Worm (Caenorhabditis elegans) whole organism, L2 larva: ENCODE measurements around the gene syx-4.

Source experiments
- C34F6.9 ChIP-seq: fragments of 150-350 bp; optimal IDR thresholded peaks from 2 replicates; lab custom pipeline; 2014; ENCODE audit warnings: missing biosample characterization, missing genetic modification characterization
- F13H6.1 ChIP-seq: sonication (generic microtip); optimal IDR thresholded peaks from 2 replicates; lab custom pipeline; 2016; ENCODE audit warnings: missing genetic modification characterization, missing compliant biosample characterization
- R02D3.7 ChIP-seq: fragments of 150-350 bp; optimal IDR thresholded peaks from 2 replicates; lab custom pipeline; 2014; ENCODE audit warnings: missing biosample characterization, missing genetic modification characterization
- Y55F3AM.14 ChIP-seq: fragments of 200-800 bp; sonication (Bioruptor generic); optimal IDR thresholded peaks from 2 replicates; lab custom pipeline; 2018; ENCODE audit warnings: mild to moderate bottlenecking, missing genetic modification characterization, missing compliant biosample characterization
- ZK546.5 ChIP-seq: sonication (generic microtip); optimal IDR thresholded peaks from 2 replicates; lab custom pipeline; 2017; ENCODE audit warnings: missing biosample characterization, missing genetic modification characterization
- alr-1 ChIP-seq: fragments of 150-350 bp; optimal IDR thresholded peaks from 2 replicates; lab custom pipeline; 2014; ENCODE audit warnings: missing biosample characterization, missing genetic modification characterization
- aly-2 ChIP-seq: fragments of 150-350 bp; optimal IDR thresholded peaks from 2 replicates; lab custom pipeline; 2014; ENCODE audit warnings: missing biosample characterization, missing genetic modification characterization
- ama-1 ChIP-seq: fragments of 150-350 bp; optimal IDR thresholded peaks from 2 replicates; lab custom pipeline; 2018; ENCODE audit warnings: inconsistent platforms
- blmp-1 ChIP-seq: sonication (generic microtip); optimal IDR thresholded peaks from 2 replicates; lab custom pipeline; 2017; ENCODE audit warnings: missing genetic modification characterization, mild to moderate bottlenecking, missing compliant biosample characterization, antibody characterized with exemption, moderate library complexity; ENCODE audit not compliant: insufficient read depth
- ceh-16 ChIP-seq: fragments of 150-350 bp; optimal IDR thresholded peaks from 2 replicates; lab custom pipeline; 2014; ENCODE audit warnings: missing biosample characterization, missing genetic modification characterization
- ceh-82 ChIP-seq: fragments of 150-350 bp; optimal IDR thresholded peaks from 2 replicates; lab custom pipeline; 2014; ENCODE audit warnings: missing biosample characterization, missing genetic modification characterization
- crh-2 ChIP-seq: sonication (generic microtip); optimal IDR thresholded peaks from 2 replicates; lab custom pipeline; 2017; ENCODE audit warnings: missing biosample characterization, missing genetic modification characterization
- dmd-4 ChIP-seq: sonication (generic microtip); optimal IDR thresholded peaks from 2 replicates; lab custom pipeline; 2017; ENCODE audit warnings: missing biosample characterization, missing genetic modification characterization
- egl-27 ChIP-seq: sonication (generic microtip); optimal IDR thresholded peaks from 3 replicates; lab custom pipeline; 2017; ENCODE audit warnings: missing biosample characterization, missing genetic modification reagents, missing genetic modification characterization
- elt-1 ChIP-seq: fragments of 150-350 bp; optimal IDR thresholded peaks from 2 replicates; lab custom pipeline; 2014; ENCODE audit warnings: missing biosample characterization, missing genetic modification characterization
- elt-3 ChIP-seq: sonication (generic microtip); optimal IDR thresholded peaks from 2 replicates; lab custom pipeline; 2017; ENCODE audit warnings: missing biosample characterization, missing genetic modification characterization
- fos-1 ChIP-seq: fragments of 150-350 bp; optimal IDR thresholded peaks from 2 replicates; lab custom pipeline; 2014; ENCODE audit warnings: missing biosample characterization, missing genetic modification characterization
- gmeb-1 ChIP-seq: fragments of 150-350 bp; optimal IDR thresholded peaks from 2 replicates; lab custom pipeline; 2014; ENCODE audit warnings: missing biosample characterization, missing genetic modification characterization
- lin-11 ChIP-seq: fragments of 150-350 bp; sonication (generic microtip); optimal IDR thresholded peaks from 2 replicates; lab custom pipeline; 2014; ENCODE audit warnings: missing biosample characterization, missing genetic modification characterization, inconsistent platforms, mixed read lengths
- lin-13 ChIP-seq: fragments of 150-350 bp; optimal IDR thresholded peaks from 2 replicates; lab custom pipeline; 2014; ENCODE audit warnings: missing biosample characterization, missing genetic modification reagents, missing genetic modification characterization
- lin-39 ChIP-seq: fragments of 150-350 bp; optimal IDR thresholded peaks from 2 replicates; lab custom pipeline; 2014; ENCODE audit warnings: missing biosample characterization, missing genetic modification reagents, missing genetic modification characterization
- lsy-2 ChIP-seq, 2 experiments: fragments of 150-350 bp in 1 of 2; sonication (generic microtip) in 1 of 2; optimal IDR thresholded peaks; 2 replicates each; lab custom pipeline; 2014 to 2017; ENCODE audit warnings: missing biosample characterization in 2 of 2, missing genetic modification characterization in 2 of 2
- mab-5 ChIP-seq: fragments of 150-350 bp; optimal IDR thresholded peaks from 2 replicates; lab custom pipeline; 2014; ENCODE audit warnings: missing biosample characterization, missing genetic modification characterization
- mbf-1 ChIP-seq: sonication (generic microtip); optimal IDR thresholded peaks from 2 replicates; lab custom pipeline; 2017; ENCODE audit warnings: missing biosample characterization, missing genetic modification characterization
- mdl-1 ChIP-seq, 2 experiments: fragments of 150-350 bp in 1 of 2; sonication (generic microtip) in 1 of 2; optimal IDR thresholded peaks; 2 replicates each; lab custom pipeline; 2017; ENCODE audit warnings: missing biosample characterization in 2 of 2, missing genetic modification characterization in 2 of 2
- nhr-10 ChIP-seq: sonication (generic microtip); optimal IDR thresholded peaks from 2 replicates; lab custom pipeline; 2017; ENCODE audit warnings: missing biosample characterization, missing genetic modification characterization
- nhr-11 ChIP-seq: fragments of 150-350 bp; optimal IDR thresholded peaks from 2 replicates; lab custom pipeline; 2014; ENCODE audit warnings: missing biosample characterization, missing genetic modification characterization
- nhr-12 ChIP-seq: fragments of 150-350 bp; optimal IDR thresholded peaks from 2 replicates; lab custom pipeline; 2014; ENCODE audit warnings: missing biosample characterization, missing genetic modification characterization
- nhr-129 ChIP-seq: fragments of 150-350 bp; optimal IDR thresholded peaks from 2 replicates; lab custom pipeline; 2014; ENCODE audit warnings: missing biosample characterization, missing genetic modification characterization
- nhr-21 ChIP-seq: fragments of 150-350 bp; optimal IDR thresholded peaks from 2 replicates; lab custom pipeline; 2014; ENCODE audit warnings: missing biosample characterization, missing genetic modification characterization
- nhr-23 ChIP-seq: fragments of 150-350 bp; optimal IDR thresholded peaks from 2 replicates; lab custom pipeline; 2014; ENCODE audit warnings: missing biosample characterization, missing genetic modification reagents, missing genetic modification characterization
- nhr-237 ChIP-seq: fragments of 150-350 bp; optimal IDR thresholded peaks from 2 replicates; lab custom pipeline; 2014; ENCODE audit warnings: missing biosample characterization, missing genetic modification characterization
- nhr-25 ChIP-seq: fragments of 150-350 bp; sonication (generic microtip); optimal IDR thresholded peaks from 3 replicates; lab custom pipeline; 2014; ENCODE audit warnings: missing biosample characterization, missing genetic modification characterization
- nhr-6 ChIP-seq: fragments of 150-350 bp; optimal IDR thresholded peaks from 2 replicates; lab custom pipeline; 2014; ENCODE audit warnings: missing biosample characterization, missing genetic modification characterization
- nhr-77 ChIP-seq: fragments of 150-350 bp; optimal IDR thresholded peaks from 2 replicates; lab custom pipeline; 2014; ENCODE audit warnings: missing biosample characterization, missing genetic modification characterization
- peb-1 ChIP-seq: fragments of 150-350 bp; optimal IDR thresholded peaks from 2 replicates; lab custom pipeline; 2014; ENCODE audit warnings: missing biosample characterization, missing genetic modification characterization
- sem-4 ChIP-seq: fragments of 150-350 bp; optimal IDR thresholded peaks from 2 replicates; lab custom pipeline; 2014; ENCODE audit warnings: missing biosample characterization, missing genetic modification reagents, missing genetic modification characterization
- skn-1 ChIP-seq: sonication (generic microtip); optimal IDR thresholded peaks from 2 replicates; lab custom pipeline; 2017; ENCODE audit warnings: missing biosample characterization, missing genetic modification characterization
- sma-3 ChIP-seq: sonication (generic microtip); optimal IDR thresholded peaks from 2 replicates; lab custom pipeline; 2016; ENCODE audit warnings: missing genetic modification reagents, missing genetic modification characterization, missing compliant biosample characterization
- sma-9 ChIP-seq, 2 experiments: fragments of 150-350 bp in 1 of 2; sonication (generic microtip) in 1 of 2; optimal IDR thresholded peaks; 2 replicates each; lab custom pipeline; 2014 to 2016; ENCODE audit warnings: missing genetic modification characterization in 2 of 2, mild to moderate bottlenecking in 1 of 2, missing biosample characterization in 1 of 2, missing compliant biosample characterization in 1 of 2, missing genetic modification reagents in 1 of 2, moderate library complexity in 1 of 2
- snpc-4 ChIP-seq: fragments of 150-350 bp; optimal IDR thresholded peaks from 2 replicates; lab custom pipeline; 2014; ENCODE audit warnings: missing biosample characterization, missing genetic modification characterization
- unc-39 ChIP-seq: fragments of 150-350 bp; optimal IDR thresholded peaks from 2 replicates; lab custom pipeline; 2014; ENCODE audit warnings: missing biosample characterization, missing genetic modification characterization
- unc-55 ChIP-seq: fragments of 150-350 bp; sonication (generic microtip); optimal IDR thresholded peaks from 3 replicates; lab custom pipeline; 2014; ENCODE audit warnings: missing biosample characterization, missing genetic modification reagents, missing genetic modification characterization
- unc-62 ChIP-seq: fragments of 150-350 bp; optimal IDR thresholded peaks from 2 replicates; lab custom pipeline; 2014; ENCODE audit warnings: missing biosample characterization, missing genetic modification reagents, missing genetic modification characterization
- zag-1 ChIP-seq: fragments of 150-350 bp; optimal IDR thresholded peaks from 2 replicates; lab custom pipeline; 2014; ENCODE audit warnings: missing biosample characterization, missing genetic modification characterization
- ztf-1 ChIP-seq: fragments of 200-800 bp; sonication (Bioruptor generic); conservative IDR thresholded peaks from 2 replicates; pipeline ENCODE4 v1.3.6; 2022; ENCODE audit warnings: missing genetic modification characterization, missing compliant biosample characterization
- ztf-11 ChIP-seq: sonication (generic microtip); optimal IDR thresholded peaks from 2 replicates; lab custom pipeline; 2017; ENCODE audit warnings: missing biosample characterization, missing genetic modification characterization
- ztf-4 ChIP-seq: fragments of 150-350 bp; optimal IDR thresholded peaks from 2 replicates; lab custom pipeline; 2014; ENCODE audit warnings: missing biosample characterization, missing genetic modification characterization

The syx-4 gene

ce11 chrIV:8432709-8433108 is 24.4 kb upstream of the syx-4 start, which contains the start of the genes T26A8.4 and pdtf-1:
TSS of gene T26A8.4 (minus strand) at chrIV:8432893.
TSS of gene pdtf-1 (plus strand) at chrIV:8433038.
- TF ChIP-seq nhr-6 (tag; lab: Kevin White, UChicago): peak; percentile 89
- TF ChIP-seq elt-1 (tag; lab: Kevin White, UChicago): no peak
- TF ChIP-seq Y55F3AM.14 (GFP tag; lab: Kevin White, UChicago): peak; percentile 83
- TF ChIP-seq nhr-77: peak; percentile 39
- peak; percentile 98 for TF ChIP-seq C34F6.9 (tag; lab: Kevin White, UChicago)
- peak; percentile 79 for TF ChIP-seq blmp-1 (tag; lab: Kevin White, UChicago)
- peak; percentile 71 for TF ChIP-seq nhr-10 (tag; lab: Kevin White, UChicago)
- no peak for TF ChIP-seq nhr-23 (tag; lab: Kevin White, UChicago)
- peak; percentile 88 for TF ChIP-seq gmeb-1 (tag; lab: Kevin White, UChicago)
- peak; percentile 88 for TF ChIP-seq F13H6.1 (tag; lab: Kevin White, UChicago)
- TF ChIP-seq alr-1 (tag; lab: Kevin White, UChicago): no peak
- TF ChIP-seq skn-1: no peak
- TF ChIP-seq mbf-1: no peak
- TF ChIP-seq egl-27 (tag; lab: Kevin White, UChicago): peak; percentile 80
- peak; percentile 43 for TF ChIP-seq unc-62
- no peak for TF ChIP-seq nhr-11 (tag; lab: Kevin White, UChicago)
- peak; percentile 98 for TF ChIP-seq lin-11 (tag; lab: Kevin White, UChicago)
- no peak for TF ChIP-seq elt-3 (tag; lab: Kevin White, UChicago)
- peak; percentile 96 for TF ChIP-seq nhr-21 (tag; lab: Kevin White, UChicago)
- peak; percentile 87 for TF ChIP-seq zag-1 (tag; lab: Kevin White, UChicago)
- TF ChIP-seq ceh-82 (tag; lab: Kevin White, UChicago): peak; percentile 90
- TF ChIP-seq R02D3.7 (tag; lab: Kevin White, UChicago): peak; percentile 42
- TF ChIP-seq sma-3 (GFP tag; lab: Kevin White, UChicago): peak; percentile 94
- peak; percentile 91 for TF ChIP-seq fos-1 (tag; lab: Kevin White, UChicago)
- no peak for TF ChIP-seq dmd-4
- TF ChIP-seq sem-4 (tag; lab: Kevin White, UChicago): peak; percentile 96
- peak; percentile 87 for TF ChIP-seq ZK546.5 (tag; lab: Kevin White, UChicago)
- peak; percentile 87 for TF ChIP-seq ceh-16 (tag; lab: Kevin White, UChicago)
- no peak for TF ChIP-seq nhr-12 (tag; lab: Kevin White, UChicago)
- peak; percentile 93 for TF ChIP-seq sma-9 (GFP tag; optimal IDR thresholded peaks at IDR 0.05; lab: Kevin White, UChicago)
- TF ChIP-seq sma-9 (tag; optimal IDR thresholded peaks at IDR 0.05; lab: Kevin White, UChicago): no peak
- peak; percentile 96 for TF ChIP-seq nhr-129
- peak; percentile 99 for TF ChIP-seq unc-55
- peak; percentile 94 for TF ChIP-seq snpc-4 (tag; lab: Kevin White, UChicago)
- TF ChIP-seq ztf-1: no peak
- peak; percentile 93 for TF ChIP-seq ztf-4 (tag; lab: Kevin White, UChicago)
- TF ChIP-seq lin-39 (tag; lab: Kevin White, UChicago): peak; percentile 65
- TF ChIP-seq nhr-237 (tag; lab: Kevin White, UChicago): peak; percentile 45
- peak; percentile 81 to 94 for TF ChIP-seq mdl-1 (tag; optimal IDR thresholded peaks at IDR 0.05; lab: Kevin White, UChicago)
- peak; percentile 97 for TF ChIP-seq crh-2 (tag; lab: Kevin White, UChicago)
- TF ChIP-seq lsy-2 (tag; optimal IDR thresholded peaks at IDR 0.05; lab: Kevin White, UChicago): peak; percentile 98 to 100
- peak; percentile 82 for TF ChIP-seq mab-5
- peak; percentile 96 for TF ChIP-seq nhr-25
- TF ChIP-seq unc-39 (tag; lab: Kevin White, UChicago): no peak
- no peak for TF ChIP-seq ztf-11
- no peak for TF ChIP-seq peb-1 (tag; lab: Kevin White, UChicago)
- peak; percentile 95 for TF ChIP-seq lin-13
- peak; percentile 91 for TF ChIP-seq ama-1 (lab: Kevin White, UChicago)
- TF ChIP-seq aly-2 (tag; lab: Kevin White, UChicago): no peak
